Fruit fly (Drosophila melanogaster) whole organism, pupa: Measurements from ENCODE around the gene Syx1A.

ENCODE experiments used
- CG13204 ChIP-seq: fragments of 200-800 bp; sonication (Bioruptor generic); optimal IDR thresholded peaks from 2 replicates; lab custom pipeline; 2018; ENCODE audit warnings: missing biosample characterization, mild to moderate bottlenecking, missing genetic modification characterization, moderate library complexity
- CG17806 ChIP-seq: fragments of 200-800 bp; sonication (Bioruptor generic); optimal IDR thresholded peaks from 2 replicates; lab custom pipeline; 2018; ENCODE audit warnings: missing biosample characterization, mild to moderate bottlenecking, missing genetic modification characterization, moderate library complexity
- CG32121 ChIP-seq: fragments of 200-800 bp; sonication (Bioruptor generic); IDR thresholded peaks from 2 replicates; pipeline ENCODE4 v1.3.6; 2022; ENCODE audit warnings: missing biosample characterization, missing genetic modification characterization
- CG4496 ChIP-seq: fragments of 200-800 bp; sonication (Bioruptor generic); IDR thresholded peaks from 3 replicates; pipeline ENCODE4 v1.3.6; 2022; ENCODE audit warnings: missing biosample characterization, missing genetic modification characterization
- D1 ChIP-seq: fragments of 200-800 bp; sonication (Bioruptor generic); optimal IDR thresholded peaks from 2 replicates; lab custom pipeline; 2018; ENCODE audit warnings: missing biosample characterization, mild to moderate bottlenecking, missing genetic modification characterization, moderate library complexity
- Ets98B ChIP-seq: fragments of 200-800 bp; sonication (Bioruptor generic); IDR thresholded peaks from 2 replicates; pipeline ENCODE4 v1.3.6; 2022; ENCODE audit warnings: missing biosample characterization, missing genetic modification characterization
- gl ChIP-seq: fragments of 200-800 bp; sonication (Bioruptor generic); optimal IDR thresholded peaks from 2 replicates; lab custom pipeline; 2018; ENCODE audit warnings: missing biosample characterization, mild to moderate bottlenecking, missing genetic modification characterization
- rn ChIP-seq: fragments of 200-800 bp; sonication (Bioruptor generic); IDR thresholded peaks from 2 replicates; pipeline ENCODE4 v1.3.6; 2022; ENCODE audit warnings: missing biosample characterization, missing genetic modification characterization

- TF ChIP-seq Ets98B (GFP tag; lab: Robert Waterston, UW) (no peak), CG32121 (GFP tag; lab: Robert Waterston, UW) (no peak), CG4496 (GFP tag; lab: Robert Waterston, UW) (no peak), rn (GFP tag; lab: Robert Waterston, UW) (no peak), D1 (tag; lab: Kevin White, UChicago) (peak; percentile 100), gl (tag; lab: Kevin White, UChicago) (peak; percentile 94), CG17806 (tag; lab: Kevin White, UChicago) (peak; percentile 100), CG13204 (peak; percentile 98)
Observed at dm6 chr3R:24108902-24109389, 3.4 kb upstream of the Syx1A start, which contains the start of the genes eIF4EHP and CG18428.
